Worm (Caenorhabditis elegans) whole organism, midembryonic: ENCODE measurements around the gene clec-197.

Source experiments
- T22C8.4 ChIP-seq: fragments of 200-800 bp; sonication (Bioruptor generic); IDR thresholded peaks from 2 replicates; pipeline ENCODE4 v1.3.6; 2022; ENCODE audit warnings: missing genetic modification characterization, missing compliant biosample characterization
- cog-1 ChIP-seq: sonication (generic microtip); optimal IDR thresholded peaks from 2 replicates; lab custom pipeline; 2016; ENCODE audit warnings: missing genetic modification characterization, missing compliant biosample characterization
- klf-2 ChIP-seq: fragments of 200-800 bp; sonication (Bioruptor generic); conservative IDR thresholded peaks from 2 replicates; pipeline ENCODE4 v1.3.6; 2022; ENCODE audit warnings: missing genetic modification reagents, missing genetic modification characterization, missing compliant biosample characterization
- med-1 ChIP-seq: sonication (generic microtip); optimal IDR thresholded peaks from 2 replicates; lab custom pipeline; 2017; ENCODE audit warnings: missing genetic modification characterization, mild to moderate bottlenecking, missing compliant biosample characterization, antibody characterized with exemption, missing genetic modification reagents; ENCODE audit not compliant: insufficient read depth
- ref-1 ChIP-seq: fragments of 200-800 bp; sonication (Bioruptor generic); conservative IDR thresholded peaks from 2 replicates; pipeline ENCODE4 v1.3.6; 2022; ENCODE audit warnings: missing genetic modification reagents, missing genetic modification characterization, missing compliant biosample characterization
- ztf-23 ChIP-seq: fragments of 200-800 bp; sonication (Bioruptor generic); IDR thresholded peaks from 2 replicates; pipeline ENCODE4 v1.3.6; 2022; ENCODE audit warnings: missing genetic modification reagents, missing genetic modification characterization, missing compliant biosample characterization

- TF ChIP-seq T22C8.4 (no peak), med-1 (GFP tag; lab: Kevin White, UChicago) (no peak), ref-1 (GFP tag; lab: Robert Waterston, UW) (no peak), cog-1 (no peak), ztf-23 (GFP tag; lab: Robert Waterston, UW) (no peak), klf-2 (GFP tag; lab: Robert Waterston, UW) (no peak)
These were observed 36.5 kb upstream of the clec-197 start, which contains the start of gene C30H6.12 for ce11 chrIV:17383046-17383445.
